Worm (Caenorhabditis elegans): ENCODE results near the gene rab-21.

- TF ChIP-seq sea-2 (GFP tag; optimal IDR thresholded peaks at IDR 0.05) (no peak), nhr-11 (tag; optimal IDR thresholded peaks at IDR 0.05) (no peak), ceh-9 (tag; optimal IDR thresholded peaks at IDR 0.05) (no peak), nhr-28 (tag; optimal IDR thresholded peaks at IDR 0.05) (no peak), lin-39 (tag; optimal IDR thresholded peaks at IDR 0.05) (no peak), ZK546.5 (tag; optimal IDR thresholded peaks at IDR 0.05) (no peak), eor-1 (tag; optimal IDR thresholded peaks at IDR 0.05) (no peak), ztf-11 (tag; optimal IDR thresholded peaks at IDR 0.05) (no peak), nhr-76 (tag; optimal IDR thresholded peaks at IDR 0.05) (no peak), snpc-4 (tag; optimal IDR thresholded peaks at IDR 0.05) (no peak), aly-2 (tag; optimal IDR thresholded peaks at IDR 0.05) (no peak), mml-1 (tag; optimal IDR thresholded peaks at IDR 0.05) (no peak), ama-1 (optimal IDR thresholded peaks at IDR 0.05) (no peak)
Measured at ce11 chrII:8679799-8680198, 35.0 kb downstream of the rab-21 start.
